Worm (Caenorhabditis elegans) whole organism, early embryonic: Measurements from ENCODE around the gene ifo-1.

Experiments
- F13C5.2 ChIP-seq: sonication (generic microtip); optimal IDR thresholded peaks from 2 replicates; lab custom pipeline; 2017; ENCODE audit warnings: mild to moderate bottlenecking, missing genetic modification characterization, inconsistent platforms, missing compliant biosample characterization
- ama-1 ChIP-seq: fragments of 150-350 bp; optimal IDR thresholded peaks from 2 replicates; lab custom pipeline; 2014
- tra-4 ChIP-seq: sonication (generic microtip); optimal IDR thresholded peaks from 2 replicates; lab custom pipeline; 2017; ENCODE audit warnings: missing genetic modification characterization, missing compliant biosample characterization

DNA sequence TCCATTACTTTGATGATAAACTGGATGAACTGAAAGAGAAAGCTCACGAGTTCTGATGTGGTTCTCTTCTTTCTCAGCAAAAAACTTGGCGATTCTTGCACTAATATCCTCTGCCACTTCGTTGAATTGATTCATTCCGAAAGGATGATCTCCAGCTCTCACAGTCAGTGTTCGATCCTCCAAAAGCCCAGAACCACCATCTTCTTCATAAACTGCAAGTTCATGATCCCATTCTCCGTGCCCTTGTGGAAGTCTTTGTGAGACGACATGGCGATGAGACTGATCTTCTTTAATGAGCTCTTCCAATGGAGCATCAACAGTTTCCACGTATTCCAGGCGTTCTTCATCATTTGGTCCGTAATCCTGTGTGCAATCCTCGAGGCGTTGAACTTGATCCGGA, 1.6 kb downstream of the ifo-1 start:
- TF ChIP-seq F13C5.2 (no peak), ama-1 (lab: Kevin White, UChicago) (no peak), tra-4 (tag; lab: Kevin White, UChicago) (no peak)
